Worm (Caenorhabditis elegans) whole organism, early embryonic: ENCODE results near the gene tsp-8.

ENCODE experiments used
- B0310.2 ChIP-seq: sonication (generic microtip); optimal IDR thresholded peaks from 2 replicates; lab custom pipeline; 2016; ENCODE audit warnings: mild to moderate bottlenecking, missing genetic modification characterization, missing compliant biosample characterization
- F13C5.2 ChIP-seq: sonication (generic microtip); optimal IDR thresholded peaks from 2 replicates; lab custom pipeline; 2017; ENCODE audit warnings: mild to moderate bottlenecking, missing genetic modification characterization, inconsistent platforms, missing compliant biosample characterization
- aly-1 ChIP-seq: sonication (generic microtip); optimal IDR thresholded peaks from 2 replicates; lab custom pipeline; 2016; ENCODE audit warnings: missing genetic modification characterization, missing compliant biosample characterization
- ama-1 ChIP-seq: fragments of 150-350 bp; optimal IDR thresholded peaks from 2 replicates; lab custom pipeline; 2014
- ceh-13 ChIP-seq: fragments of 200-800 bp; sonication (Bioruptor generic); optimal IDR thresholded peaks from 2 replicates; lab custom pipeline; 2018; ENCODE audit warnings: mild to moderate bottlenecking, missing genetic modification characterization, missing compliant biosample characterization
- ceh-36 ChIP-seq: sonication (generic microtip); optimal IDR thresholded peaks from 2 replicates; lab custom pipeline; 2016; ENCODE audit warnings: missing genetic modification characterization, inconsistent platforms, missing compliant biosample characterization
- ets-7 ChIP-seq: sonication (generic microtip); optimal IDR thresholded peaks from 2 replicates; lab custom pipeline; 2016; ENCODE audit warnings: missing genotype, missing genetic modification characterization, missing compliant biosample characterization
- flt-1 ChIP-seq: fragments of 200-800 bp; sonication (Bioruptor generic); IDR thresholded peaks from 2 replicates; pipeline ENCODE4 v1.3.6; 2022; ENCODE audit warnings: missing genetic modification characterization, missing compliant biosample characterization
- hmbx-1 ChIP-seq: sonication (generic microtip); optimal IDR thresholded peaks from 2 replicates; lab custom pipeline; 2016; ENCODE audit warnings: mild to moderate bottlenecking, missing genetic modification characterization, missing compliant biosample characterization
- hmg-4 ChIP-seq: fragments of 200-800 bp; sonication (Bioruptor generic); optimal IDR thresholded peaks from 2 replicates; lab custom pipeline; 2018; ENCODE audit warnings: mild to moderate bottlenecking, missing genetic modification characterization, missing compliant biosample characterization
- hnd-1 ChIP-seq: sonication (generic microtip); optimal IDR thresholded peaks from 2 replicates; lab custom pipeline; 2016; ENCODE audit warnings: missing genetic modification characterization, missing compliant biosample characterization
- pes-1 ChIP-seq: fragments of 200-800 bp; sonication (Bioruptor generic); IDR thresholded peaks from 2 replicates; pipeline ENCODE4 v1.3.6; 2022; ENCODE audit warnings: missing genetic modification reagents, missing genetic modification characterization, missing compliant biosample characterization
- scrt-1 ChIP-seq: fragments of 200-800 bp; sonication (Bioruptor generic); IDR thresholded peaks from 2 replicates; pipeline ENCODE4 v1.3.6; 2022; ENCODE audit warnings: missing genetic modification characterization, missing compliant biosample characterization
- sea-1 ChIP-seq: fragments of 200-800 bp; sonication (Bioruptor generic); conservative IDR thresholded peaks from 2 replicates; pipeline ENCODE4 v1.3.6; 2022; ENCODE audit warnings: missing genetic modification characterization, missing compliant biosample characterization
- tbx-11 ChIP-seq: fragments of 200-800 bp; sonication (Bioruptor generic); IDR thresholded peaks from 2 replicates; pipeline ENCODE4 v1.3.6; 2022; ENCODE audit warnings: missing genetic modification characterization, missing compliant biosample characterization
- tbx-37 ChIP-seq: fragments of 200-800 bp; sonication (Bioruptor generic); conservative IDR thresholded peaks from 2 replicates; pipeline ENCODE4 v1.3.6; 2022; ENCODE audit warnings: missing genetic modification reagents, missing genetic modification characterization, missing compliant biosample characterization
- tra-4 ChIP-seq: sonication (generic microtip); optimal IDR thresholded peaks from 2 replicates; lab custom pipeline; 2017; ENCODE audit warnings: missing genetic modification characterization, missing compliant biosample characterization

tsp-8 gene

DNA sequence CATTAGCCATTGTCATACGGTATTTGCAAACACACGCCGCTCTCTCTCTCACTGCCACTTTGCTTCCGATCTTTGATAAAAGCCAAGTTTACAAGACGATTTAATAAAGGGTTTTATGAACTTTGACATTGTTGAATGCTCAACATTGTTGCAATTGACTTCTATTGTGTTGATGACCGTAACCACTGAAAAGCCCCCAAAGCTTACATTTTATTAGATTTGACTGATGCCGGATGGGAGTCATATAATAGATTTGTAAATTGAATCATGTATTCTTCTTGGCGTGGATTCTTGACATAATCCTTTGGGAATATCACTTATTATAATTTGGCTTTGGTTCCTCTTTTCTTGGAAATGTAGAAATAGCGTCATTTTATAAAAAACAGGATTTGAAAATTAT lies 33.4 kb downstream of the tsp-8 start:
- TF ChIP-seq ets-7 (tag; lab: Kevin White, UChicago): no peak
- TF ChIP-seq scrt-1 (GFP tag; lab: Robert Waterston, UW): no peak
- no peak for TF ChIP-seq pes-1 (GFP tag; lab: Robert Waterston, UW)
- TF ChIP-seq ceh-13 (GFP tag; lab: Kevin White, UChicago): no peak
- no peak for TF ChIP-seq hmg-4
- TF ChIP-seq tbx-37 (GFP tag; lab: Robert Waterston, UW): no peak
- no peak for TF ChIP-seq tra-4

ce11 chrX:14694633-14695177 lies 34.6 kb downstream of the tsp-8 start:
- TF ChIP-seq ama-1 (lab: Kevin White, UChicago) (no peak), ceh-13 (GFP tag; lab: Kevin White, UChicago) (no peak), ceh-36 (tag; lab: Kevin White, UChicago) (no peak), hmbx-1 (tag; lab: Kevin White, UChicago) (no peak)

DNA sequence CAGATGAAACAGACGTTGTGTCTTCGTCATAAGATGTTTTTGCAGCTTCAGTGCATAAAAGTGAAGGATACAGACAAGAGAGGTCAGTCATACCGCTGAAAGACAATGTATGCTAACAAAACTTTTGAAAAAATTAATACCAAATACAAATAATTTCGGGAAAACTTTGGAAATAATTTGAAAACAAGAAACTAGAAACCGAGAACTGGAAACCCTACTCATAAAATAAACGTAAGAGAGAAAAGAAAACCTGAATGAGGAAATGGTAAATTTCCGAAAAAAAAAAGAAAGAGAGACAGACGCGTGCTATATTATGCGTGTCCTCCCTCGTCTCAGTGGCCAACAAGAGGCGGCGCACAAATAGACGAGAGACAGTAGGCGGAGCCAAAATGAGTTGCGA lies 36.4 kb downstream of the tsp-8 start, which contains the start of gene sox-3:
Gene sox-3 (minus strand): TSS at position 101 of the 400 bp plus-strand sequence.
- TF ChIP-seq pes-1 (GFP tag; lab: Robert Waterston, UW) (no peak), B0310.2 (tag; lab: Kevin White, UChicago) (no peak), ceh-36 (tag; lab: Kevin White, UChicago) (no peak), hmbx-1 (tag; lab: Kevin White, UChicago) (no peak), ceh-13 (GFP tag; lab: Kevin White, UChicago) (no peak), sea-1 (GFP tag; lab: Robert Waterston, UW) (no peak), ama-1 (lab: Kevin White, UChicago) (no peak), tbx-11 (GFP tag; lab: Robert Waterston, UW) (no peak), ets-7 (tag; lab: Kevin White, UChicago) (no peak), hmg-4 (no peak), F13C5.2 (tag; lab: Kevin White, UChicago) (no peak), tbx-37 (GFP tag; lab: Robert Waterston, UW) (no peak), aly-1 (tag; lab: Kevin White, UChicago) (no peak), tra-4 (no peak), scrt-1 (GFP tag; lab: Robert Waterston, UW) (no peak)

DNA sequence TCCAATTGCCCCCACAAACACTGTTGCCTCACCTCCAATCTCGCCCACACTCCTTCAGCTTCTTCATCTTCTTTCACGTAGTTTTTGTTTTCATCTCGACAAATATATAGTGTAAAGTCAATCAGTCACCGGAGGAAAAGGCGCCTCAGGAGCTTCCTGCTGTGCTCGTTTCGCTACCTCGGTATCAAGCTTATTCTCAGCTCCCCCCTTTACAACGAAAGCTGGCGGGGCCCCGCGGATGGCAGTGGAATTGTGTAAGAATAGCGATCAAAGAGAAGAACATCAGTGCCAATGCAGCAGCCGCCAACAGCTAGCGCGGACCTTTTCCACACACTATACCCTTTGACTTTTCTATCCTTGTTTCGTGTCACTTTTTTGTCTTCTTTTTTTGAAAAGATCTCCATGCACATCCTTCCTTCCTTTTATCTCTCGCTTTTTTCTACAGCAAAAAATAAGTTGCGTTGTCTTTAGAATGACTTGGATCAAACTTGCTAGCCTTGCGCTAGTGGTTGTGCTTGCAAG lies 44.8 kb downstream of the tsp-8 start, which contains the start of gene csq-1:
Gene csq-1 (plus strand): TSS at position 472 of the 522 bp plus-strand sequence.
- TF ChIP-seq sea-1 (GFP tag; lab: Robert Waterston, UW) (no peak), pes-1 (GFP tag; lab: Robert Waterston, UW) (no peak), ets-7 (tag; lab: Kevin White, UChicago) (no peak), scrt-1 (GFP tag; lab: Robert Waterston, UW) (no peak), flt-1 (GFP tag; lab: Robert Waterston, UW) (no peak), ceh-13 (GFP tag; lab: Kevin White, UChicago) (no peak), tbx-11 (GFP tag; lab: Robert Waterston, UW) (no peak), B0310.2 (tag; lab: Kevin White, UChicago) (no peak), tbx-37 (GFP tag; lab: Robert Waterston, UW) (no peak), ama-1 (lab: Kevin White, UChicago) (no peak), aly-1 (tag; lab: Kevin White, UChicago) (no peak), hmg-4 (no peak), hmbx-1 (tag; lab: Kevin White, UChicago) (no peak), tra-4 (no peak), ceh-36 (tag; lab: Kevin White, UChicago) (no peak), F13C5.2 (tag; lab: Kevin White, UChicago) (no peak), hnd-1 (tag; lab: Kevin White, UChicago) (no peak)

DNA sequence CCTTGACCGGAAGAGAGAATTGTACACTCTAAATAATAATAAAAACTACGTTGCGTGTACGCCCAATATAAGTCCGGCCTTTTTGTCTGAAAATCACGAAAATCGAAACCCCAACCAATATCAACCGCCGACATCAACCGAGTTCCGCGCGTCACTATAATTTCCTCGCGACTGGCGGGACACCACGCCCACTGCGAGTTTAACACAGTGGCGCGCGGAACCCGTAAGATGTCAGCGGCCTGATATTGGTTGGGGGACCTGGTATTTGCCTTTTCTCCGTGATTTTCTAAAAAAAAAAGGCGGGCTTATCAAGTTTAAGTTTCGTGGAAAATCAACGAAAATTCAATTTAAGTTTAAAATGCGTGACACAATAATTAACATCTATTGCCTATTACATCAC lies 48.8 kb downstream of the tsp-8 start:
- TF ChIP-seq ceh-13 (GFP tag; lab: Kevin White, UChicago): no peak

DNA sequence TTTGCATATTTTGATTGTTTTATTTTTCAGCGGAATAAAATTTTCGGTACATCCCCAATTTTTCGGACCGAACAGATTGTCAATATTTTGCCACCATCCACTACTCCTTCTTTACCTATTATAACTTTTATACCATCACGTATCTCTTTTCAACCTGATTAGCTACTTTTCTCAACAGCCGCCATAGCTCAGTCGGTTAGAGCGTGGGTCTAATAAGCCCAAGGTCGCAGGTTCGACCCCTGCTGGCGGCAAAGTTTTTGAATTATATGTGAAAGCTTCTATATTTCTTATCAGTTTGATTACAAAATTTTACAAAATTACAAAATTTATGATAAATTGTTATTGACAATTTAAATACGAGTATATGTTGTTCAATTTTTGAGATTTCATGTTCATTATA lies 50.3 kb downstream of the tsp-8 start:
- TF ChIP-seq aly-1 (tag; lab: Kevin White, UChicago) (no peak), B0310.2 (tag; lab: Kevin White, UChicago) (no peak), flt-1 (GFP tag; lab: Robert Waterston, UW) (no peak), ets-7 (tag; lab: Kevin White, UChicago) (no peak), ceh-36 (tag; lab: Kevin White, UChicago) (no peak), F13C5.2 (tag; lab: Kevin White, UChicago) (no peak), hnd-1 (tag; lab: Kevin White, UChicago) (no peak), hmg-4 (no peak), ama-1 (lab: Kevin White, UChicago) (no peak), tbx-37 (GFP tag; lab: Robert Waterston, UW) (no peak), pes-1 (GFP tag; lab: Robert Waterston, UW) (no peak), tra-4 (no peak), scrt-1 (GFP tag; lab: Robert Waterston, UW) (no peak)
